Fruit fly (Drosophila melanogaster) whole organism, pupa: ENCODE data around the gene dor.

Experiments used
- CG10348 ChIP-seq: fragments of 200-800 bp; sonication (Bioruptor generic); IDR thresholded peaks from 2 replicates; pipeline ENCODE4 v1.3.6; 2022; ENCODE audit warnings: missing biosample characterization, missing genetic modification characterization
- CG12605 ChIP-seq: fragments of 200-800 bp; sonication (Bioruptor generic); IDR thresholded peaks from 2 replicates; pipeline ENCODE4 v1.3.6; 2022; ENCODE audit warnings: missing biosample characterization, missing genetic modification characterization
- CG13204 ChIP-seq: fragments of 200-800 bp; sonication (Bioruptor generic); optimal IDR thresholded peaks from 2 replicates; lab custom pipeline; 2018; ENCODE audit warnings: missing biosample characterization, mild to moderate bottlenecking, missing genetic modification characterization, moderate library complexity
- CG14655 ChIP-seq: fragments of 200-800 bp; sonication (Bioruptor generic); optimal IDR thresholded peaks from 3 replicates; lab custom pipeline; 2017; ENCODE audit warnings: mild to moderate bottlenecking, missing biosample characterization, missing genetic modification reagents, missing genetic modification characterization
- CG15710 ChIP-seq: fragments of 200-800 bp; sonication (Bioruptor generic); optimal IDR thresholded peaks from 2 replicates; lab custom pipeline; 2018; ENCODE audit warnings: missing biosample characterization, mild to moderate bottlenecking, missing genetic modification characterization, moderate library complexity
- CG17806 ChIP-seq: fragments of 200-800 bp; sonication (Bioruptor generic); optimal IDR thresholded peaks from 2 replicates; lab custom pipeline; 2018; ENCODE audit warnings: missing biosample characterization, mild to moderate bottlenecking, missing genetic modification characterization, moderate library complexity
- CG32121 ChIP-seq: fragments of 200-800 bp; sonication (Bioruptor generic); IDR thresholded peaks from 2 replicates; pipeline ENCODE4 v1.3.6; 2022; ENCODE audit warnings: missing biosample characterization, missing genetic modification characterization
- CG34367 ChIP-seq: fragments of 200-800 bp; sonication (Bioruptor generic); optimal IDR thresholded peaks from 2 replicates; lab custom pipeline; 2018; ENCODE audit warnings: missing biosample characterization, mild to moderate bottlenecking, missing genetic modification characterization
- CG4496 ChIP-seq: fragments of 200-800 bp; sonication (Bioruptor generic); IDR thresholded peaks from 3 replicates; pipeline ENCODE4 v1.3.6; 2022; ENCODE audit warnings: missing biosample characterization, missing genetic modification characterization
- CG8159 ChIP-seq: fragments of 200-800 bp; sonication (Bioruptor generic); optimal IDR thresholded peaks from 3 replicates; lab custom pipeline; 2018; ENCODE audit warnings: missing biosample characterization, mild to moderate bottlenecking, missing genetic modification characterization, moderate library complexity
- CG8301 ChIP-seq: fragments of 200-800 bp; sonication (Bioruptor generic); optimal IDR thresholded peaks from 2 replicates; lab custom pipeline; 2018; ENCODE audit warnings: missing biosample characterization, mild to moderate bottlenecking, missing genetic modification characterization
- CG9948 ChIP-seq: fragments of 200-800 bp; sonication (Bioruptor generic); optimal IDR thresholded peaks from 2 replicates; lab custom pipeline; 2018; ENCODE audit warnings: missing biosample characterization, mild to moderate bottlenecking, missing genetic modification characterization, moderate library complexity
- D1 ChIP-seq: fragments of 200-800 bp; sonication (Bioruptor generic); optimal IDR thresholded peaks from 2 replicates; lab custom pipeline; 2018; ENCODE audit warnings: missing biosample characterization, mild to moderate bottlenecking, missing genetic modification characterization, moderate library complexity
- EcR ChIP-seq: fragments of 200-800 bp; sonication (Bioruptor generic); optimal IDR thresholded peaks from 3 replicates; lab custom pipeline; 2019; ENCODE audit warnings: missing biosample characterization, missing genetic modification characterization, mild to moderate bottlenecking, moderate library complexity, missing genetic modification reagents
- Ets98B ChIP-seq: fragments of 200-800 bp; sonication (Bioruptor generic); IDR thresholded peaks from 2 replicates; pipeline ENCODE4 v1.3.6; 2022; ENCODE audit warnings: missing biosample characterization, missing genetic modification characterization
- Pif1A ChIP-seq: fragments of 200-800 bp; sonication (Bioruptor generic); optimal IDR thresholded peaks from 3 replicates; lab custom pipeline; 2016; ENCODE audit warnings: missing biosample characterization, missing genetic modification characterization
- Pif1B ChIP-seq: fragments of 200-800 bp; sonication (Bioruptor generic); optimal IDR thresholded peaks from 3 replicates; lab custom pipeline; 2016; ENCODE audit warnings: missing biosample characterization, missing genetic modification characterization
- Snoo ChIP-seq: fragments of 200-800 bp; sonication (Bioruptor generic); optimal IDR thresholded peaks from 3 replicates; lab custom pipeline; 2017; ENCODE audit warnings: missing biosample characterization, mild to moderate bottlenecking, missing genetic modification characterization, inconsistent platforms
- fd96Ca ChIP-seq: fragments of 200-800 bp; sonication (Bioruptor generic); IDR thresholded peaks from 3 replicates; pipeline ENCODE4 v1.3.6; 2022; ENCODE audit warnings: missing biosample characterization, missing genetic modification characterization
- gl ChIP-seq: fragments of 200-800 bp; sonication (Bioruptor generic); optimal IDR thresholded peaks from 2 replicates; lab custom pipeline; 2018; ENCODE audit warnings: missing biosample characterization, mild to moderate bottlenecking, missing genetic modification characterization
- rn ChIP-seq: fragments of 200-800 bp; sonication (Bioruptor generic); IDR thresholded peaks from 2 replicates; pipeline ENCODE4 v1.3.6; 2022; ENCODE audit warnings: missing biosample characterization, missing genetic modification characterization

dor gene

dm6 chrX:1664836-1665235 is at the start of gene dor:
Gene dor, plus strand, starts transcription at chrX:1665052.
- TF ChIP-seq CG13204 (GFP tag; lab: Kevin White, UChicago), result no peak
- TF ChIP-seq Pif1B (GFP tag; lab: Kevin White, UChicago), result no peak
- TF ChIP-seq CG9948 (tag; lab: Kevin White, UChicago), result no peak
- TF ChIP-seq CG14655 (GFP tag; lab: Kevin White, UChicago), result no peak
- no peak for TF ChIP-seq Pif1A (GFP tag; lab: Kevin White, UChicago)
- TF ChIP-seq gl (tag; lab: Kevin White, UChicago), result no peak
- no peak for TF ChIP-seq CG17806
- no peak for TF ChIP-seq CG32121 (GFP tag; lab: Robert Waterston, UW)
- TF ChIP-seq CG10348 (GFP tag; lab: Robert Waterston, UW), result no peak
- no peak for TF ChIP-seq Snoo (tag; lab: Kevin White, UChicago)
- TF ChIP-seq CG8301 (tag; lab: Kevin White, UChicago), result no peak
- TF ChIP-seq Ets98B (GFP tag; lab: Robert Waterston, UW), result no peak
- no peak for TF ChIP-seq EcR
- TF ChIP-seq CG12605, result no peak
- TF ChIP-seq CG8159 (tag; lab: Kevin White, UChicago), result no peak
- TF ChIP-seq, all 21 proteins: peak for 0

dm6 chrX:1616896-1617401 is 47.9 kb upstream of the dor start:
- no peak for TF ChIP-seq CG10348 (GFP tag; lab: Robert Waterston, UW)
- TF ChIP-seq CG12605, result no peak
- peak; percentile 41; the same call in 1 of the 3 replicates for TF ChIP-seq CG4496
- TF ChIP-seq Pif1A (GFP tag; lab: Kevin White, UChicago), result no peak
- peak; percentile 92 for TF ChIP-seq EcR

dm6 chrX:1617673-1618608 is 46.9 kb upstream of the dor start:
- TF ChIP-seq CG13204 (GFP tag; lab: Kevin White, UChicago) (peak; percentile 73), Ets98B (GFP tag; lab: Robert Waterston, UW) (peak; percentile 56), CG9948 (tag; lab: Kevin White, UChicago) (no peak), CG17806 (no peak), gl (tag; lab: Kevin White, UChicago) (no peak), CG4496 (peak; percentile 72; the same call in 2 of the 3 replicates), fd96Ca (GFP tag; lab: Robert Waterston, UW) (peak; percentile 67; the same call in 1 of the 3 replicates), EcR (peak; percentile 88), CG32121 (GFP tag; lab: Robert Waterston, UW) (peak; percentile 53; the same call in 1 of the 2 replicates), rn (GFP tag; lab: Robert Waterston, UW) (no peak; the same call in 1 of the 2 replicates), Pif1B (GFP tag; lab: Kevin White, UChicago) (no peak)

dm6 chrX:1618727-1619581 is 45.9 kb upstream of the dor start:
- TF ChIP-seq gl (tag; lab: Kevin White, UChicago) (no peak), CG14655 (GFP tag; lab: Kevin White, UChicago) (peak; percentile 93), CG10348 (GFP tag; lab: Robert Waterston, UW) (peak; percentile 84), CG34367 (no peak), CG8159 (tag; lab: Kevin White, UChicago) (no peak), fd96Ca (GFP tag; lab: Robert Waterston, UW) (peak; percentile 96), Pif1A (GFP tag; lab: Kevin White, UChicago) (peak; percentile 80), Pif1B (GFP tag; lab: Kevin White, UChicago) (peak; percentile 72), CG4496 (peak; percentile 95), Ets98B (GFP tag; lab: Robert Waterston, UW) (peak; percentile 95), EcR (peak; percentile 20), CG13204 (GFP tag; lab: Kevin White, UChicago) (no peak), CG8301 (tag; lab: Kevin White, UChicago) (peak; percentile 94), Snoo (tag; lab: Kevin White, UChicago) (no peak), rn (GFP tag; lab: Robert Waterston, UW) (peak; percentile 62; the same call in 1 of the 2 replicates), CG9948 (tag; lab: Kevin White, UChicago) (peak; percentile 43), CG12605 (peak; percentile 73; the same call in 1 of the 2 replicates), CG17806 (peak; percentile 9), CG32121 (GFP tag; lab: Robert Waterston, UW) (peak; percentile 95)

- TF ChIP-seq CG32121 (GFP tag; lab: Robert Waterston, UW) (no peak), EcR (no peak), fd96Ca (GFP tag; lab: Robert Waterston, UW) (no peak), CG34367 (no peak), CG15710 (no peak), D1 (tag; lab: Kevin White, UChicago) (no peak), CG13204 (GFP tag; lab: Kevin White, UChicago) (no peak), CG12605 (no peak), CG9948 (tag; lab: Kevin White, UChicago) (no peak), CG17806 (no peak), gl (tag; lab: Kevin White, UChicago) (no peak), Pif1B (GFP tag; lab: Kevin White, UChicago) (no peak), CG8301 (tag; lab: Kevin White, UChicago) (no peak), CG8159 (tag; lab: Kevin White, UChicago) (no peak), Ets98B (GFP tag; lab: Robert Waterston, UW) (no peak), Pif1A (GFP tag; lab: Kevin White, UChicago) (no peak), CG10348 (GFP tag; lab: Robert Waterston, UW) (no peak), CG14655 (GFP tag; lab: Kevin White, UChicago) (no peak)
These were observed 45.0 kb upstream of the dor start for dm6 chrX:1619699-1620309.
